Fruit fly (Drosophila melanogaster) whole organism, prepupa: ENCODE data around the gene Cpr65Az.

Experiments used
- Blimp-1 ChIP-seq: fragments of 200-800 bp; sonication (Bioruptor generic); optimal IDR thresholded peaks from 3 replicates; lab custom pipeline; 2017; ENCODE audit warnings: missing biosample characterization, missing genetic modification characterization, mild to moderate bottlenecking, moderate library complexity, missing genetic modification reagents
- CG10631 ChIP-seq: fragments of 200-800 bp; sonication (Bioruptor generic); optimal IDR thresholded peaks from 2 replicates; lab custom pipeline; 2016; ENCODE audit warnings: missing biosample characterization, missing genetic modification characterization
- CG11294 ChIP-seq: fragments of 200-800 bp; sonication (Bioruptor generic); IDR thresholded peaks from 2 replicates; pipeline ENCODE4 v1.3.6; 2022; ENCODE audit warnings: missing biosample characterization, missing genetic modification characterization
- CG11762 ChIP-seq: fragments of 200-800 bp; sonication (Bioruptor generic); optimal IDR thresholded peaks from 3 replicates; lab custom pipeline; 2016; ENCODE audit warnings: missing biosample characterization, missing genetic modification characterization; ENCODE audit not compliant: insufficient read depth
- CG11902 ChIP-seq: fragments of 200-800 bp; sonication (Bioruptor generic); optimal IDR thresholded peaks from 3 replicates; lab custom pipeline; 2016; ENCODE audit warnings: missing biosample characterization, missing genetic modification characterization
- CG15336 ChIP-seq: fragments of 200-800 bp; sonication (Bioruptor generic); IDR thresholded peaks from 2 replicates; pipeline ENCODE4 v1.3.6; 2022; ENCODE audit warnings: missing biosample characterization, missing genetic modification characterization
- CG1621 ChIP-seq: fragments of 200-800 bp; sonication (Bioruptor generic); optimal IDR thresholded peaks from 3 replicates; lab custom pipeline; 2018; ENCODE audit warnings: missing biosample characterization, mild to moderate bottlenecking, missing genetic modification characterization
- CG3032 ChIP-seq: fragments of 200-800 bp; optimal IDR thresholded peaks from 2 replicates; lab custom pipeline; 2019; ENCODE audit warnings: missing biosample characterization, mild to moderate bottlenecking, missing genetic modification characterization, moderate library complexity
- CG32006 ChIP-seq: fragments of 200-800 bp; sonication (Bioruptor generic); optimal IDR thresholded peaks from 3 replicates; lab custom pipeline; 2017; ENCODE audit warnings: missing biosample characterization, mild to moderate bottlenecking, missing genetic modification characterization
- CG34406 ChIP-seq: fragments of 200-800 bp; sonication (Bioruptor generic); optimal IDR thresholded peaks from 3 replicates; lab custom pipeline; 2016; ENCODE audit warnings: missing biosample characterization, missing genetic modification characterization
- CG4318 ChIP-seq: fragments of 200-800 bp; sonication (Bioruptor generic); optimal IDR thresholded peaks from 3 replicates; lab custom pipeline; 2017; ENCODE audit warnings: missing biosample characterization, mild to moderate bottlenecking, missing genetic modification characterization
- CG6163 ChIP-seq: fragments of 200-800 bp; sonication (Bioruptor generic); IDR thresholded peaks from 3 replicates; pipeline ENCODE4 v1.3.6; 2022; ENCODE audit warnings: missing biosample characterization, missing genetic modification characterization
- CG6276 ChIP-seq: fragments of 200-800 bp; sonication (Bioruptor generic); optimal IDR thresholded peaks from 2 replicates; lab custom pipeline; 2017; ENCODE audit warnings: missing biosample characterization, mild to moderate bottlenecking, missing genetic modification characterization
- CG6854 ChIP-seq: fragments of 200-800 bp; sonication (Bioruptor generic); optimal IDR thresholded peaks from 2 replicates; lab custom pipeline; 2017; ENCODE audit warnings: missing biosample characterization, mild to moderate bottlenecking, missing genetic modification characterization
- CG7368 ChIP-seq: fragments of 200-800 bp; sonication (Bioruptor generic); optimal IDR thresholded peaks from 3 replicates; lab custom pipeline; 2016; ENCODE audit warnings: missing biosample characterization, missing genetic modification characterization
- CG8119 ChIP-seq: fragments of 200-800 bp; sonication (Bioruptor generic); IDR thresholded peaks from 3 replicates; pipeline ENCODE4 v1.3.6; 2022; ENCODE audit warnings: missing biosample characterization, missing genetic modification characterization
- CG8632 ChIP-seq: fragments of 200-800 bp; sonication (Bioruptor generic); optimal IDR thresholded peaks from 3 replicates; lab custom pipeline; 2016; ENCODE audit warnings: missing biosample characterization, missing genetic modification characterization
- CG9139 ChIP-seq: fragments of 200-800 bp; sonication (Bioruptor generic); optimal IDR thresholded peaks from 3 replicates; lab custom pipeline; 2017; ENCODE audit warnings: missing biosample characterization, mild to moderate bottlenecking, missing genetic modification characterization
- Eip75B ChIP-seq: fragments of 200-800 bp; sonication (Bioruptor generic); optimal IDR thresholded peaks from 3 replicates; lab custom pipeline; 2016; ENCODE audit warnings: missing biosample characterization, missing genetic modification characterization
- Eip78C ChIP-seq: fragments of 200-800 bp; sonication (Bioruptor generic); peaks from one replicate; lab custom pipeline; 2016; ENCODE audit warnings: missing biosample characterization, missing genetic modification characterization
- Eip93F ChIP-seq: fragments of 200-800 bp; sonication (Bioruptor generic); optimal IDR thresholded peaks from 2 replicates; lab custom pipeline; 2016; ENCODE audit warnings: missing biosample characterization, mild to moderate bottlenecking, missing genetic modification characterization
- Gug ChIP-seq: fragments of 200-800 bp; sonication (Bioruptor generic); IDR thresholded peaks from 2 replicates; pipeline ENCODE4 v1.3.6; 2022; ENCODE audit warnings: missing biosample characterization, missing genetic modification characterization
- Hr38 ChIP-seq: sonication (Bioruptor generic); optimal IDR thresholded peaks from 2 replicates; lab custom pipeline; 2016; ENCODE audit warnings: missing biosample characterization, missing genetic modification characterization
- Hr39 ChIP-seq: fragments of 200-800 bp; sonication (Bioruptor generic); optimal IDR thresholded peaks from 2 replicates; lab custom pipeline; 2016; ENCODE audit warnings: missing biosample characterization, missing genetic modification characterization
- Met ChIP-seq: fragments of 200-800 bp; sonication (Bioruptor generic); optimal IDR thresholded peaks from 3 replicates; lab custom pipeline; 2016; ENCODE audit warnings: missing biosample characterization, missing genetic modification characterization
- OdsH ChIP-seq: fragments of 200-800 bp; sonication (Bioruptor generic); optimal IDR thresholded peaks from 3 replicates; lab custom pipeline; 2016; ENCODE audit warnings: missing biosample characterization, missing genetic modification characterization
- Sox102F ChIP-seq: fragments of 200-800 bp; sonication (Bioruptor generic); optimal IDR thresholded peaks from 2 replicates; lab custom pipeline; 2016; ENCODE audit warnings: missing biosample characterization, mild to moderate bottlenecking, missing genetic modification characterization
- Sox14 ChIP-seq: fragments of 200-800 bp; sonication (Bioruptor generic); optimal IDR thresholded peaks from 3 replicates; lab custom pipeline; 2016; ENCODE audit warnings: missing biosample characterization, missing genetic modification characterization
- Sox15 ChIP-seq: fragments of 200-800 bp; sonication (Bioruptor generic); optimal IDR thresholded peaks from 3 replicates; lab custom pipeline; 2016; ENCODE audit warnings: missing biosample characterization, missing genetic modification characterization
- cyc ChIP-seq: fragments of 200-800 bp; sonication (Bioruptor generic); optimal IDR thresholded peaks from 3 replicates; lab custom pipeline; 2016; ENCODE audit warnings: missing biosample characterization, missing genetic modification characterization
- eg ChIP-seq: fragments of 200-800 bp; sonication (Bioruptor generic); IDR thresholded peaks from 3 replicates; pipeline ENCODE4 v1.3.6; 2022; ENCODE audit warnings: missing biosample characterization, missing genetic modification characterization
- esn ChIP-seq: fragments of 200-800 bp; sonication (Bioruptor generic); optimal IDR thresholded peaks from 2 replicates; lab custom pipeline; 2016; ENCODE audit warnings: missing biosample characterization, mild to moderate bottlenecking, missing genetic modification characterization, moderate library complexity
- net ChIP-seq: fragments of 200-800 bp; sonication (Bioruptor generic); optimal IDR thresholded peaks from 3 replicates; lab custom pipeline; 2016; ENCODE audit warnings: missing biosample characterization, missing genetic modification characterization
- pdm3 ChIP-seq: fragments of 200-800 bp; sonication (Bioruptor generic); optimal IDR thresholded peaks from 3 replicates; lab custom pipeline; 2016; ENCODE audit warnings: missing biosample characterization, missing genetic modification characterization
- ss ChIP-seq, 2 experiments: fragments of 200-800 bp; sonication (Bioruptor generic); optimal IDR thresholded peaks; 2 replicates in 1 of 2; 3 replicates in 1 of 2; lab custom pipeline; 2017 to 2018; ENCODE audit warnings: mild to moderate bottlenecking in 2 of 2, missing biosample characterization in 2 of 2, missing genetic modification characterization in 2 of 2, moderate library complexity in 1 of 2
- svp ChIP-seq: fragments of 200-800 bp; sonication (Bioruptor generic); peaks from one replicate; lab custom pipeline; 2016; ENCODE audit warnings: missing biosample characterization, missing genetic modification characterization
- topi ChIP-seq: fragments of 200-800 bp; sonication (Bioruptor generic); optimal IDR thresholded peaks from 3 replicates; lab custom pipeline; 2016; ENCODE audit warnings: missing biosample characterization, missing genetic modification characterization
- vri ChIP-seq: fragments of 200-800 bp; sonication (Bioruptor generic); optimal IDR thresholded peaks from 3 replicates; lab custom pipeline; 2016; ENCODE audit warnings: missing biosample characterization, mild to moderate bottlenecking, missing genetic modification characterization

The Cpr65Az gene

dm6 chr3L:6154951-6155394 lies 5.6 kb upstream of the Cpr65Az start (continued):
- TF ChIP-seq Blimp-1 (GFP tag; lab: Kevin White, UChicago) (peak; percentile 16), Sox14 (GFP tag; lab: Kevin White, UChicago) (no peak), eg (peak; percentile 84), Eip93F (GFP tag; lab: Kevin White, UChicago) (no peak), CG9139 (GFP tag; lab: Kevin White, UChicago) (peak; percentile 88), CG8119 (GFP tag; lab: Robert Waterston, UW) (peak; percentile 77), CG1621 (tag; lab: Kevin White, UChicago) (peak; percentile 57), CG8632 (peak; percentile 49)
- TF ChIP-seq, all 60 proteins: peak for 27

- TF ChIP-seq Eip78C (GFP tag; lab: Kevin White, UChicago) (peak; percentile 34), CG11762 (GFP tag; lab: Kevin White, UChicago) (no peak), CG6276 (GFP tag; lab: Kevin White, UChicago) (peak; percentile 33), CG15336 (GFP tag; lab: Robert Waterston, UW) (no peak), CG6854 (GFP tag; lab: Kevin White, UChicago) (no peak), CG32006 (GFP tag; lab: Kevin White, UChicago) (peak; percentile 14)
Observed at dm6 chr3L:6157327-6158032, 3.1 kb upstream of the Cpr65Az start, which contains the start of gene CG13297. Gene CG13297, minus strand, starts transcription at chr3L:6157377.

- no peak for TF ChIP-seq esn
Observed at dm6 chr3L:6158530-6158929, 2.1 kb upstream of the Cpr65Az start, which contains the start of gene Cpr65Ay. Gene Cpr65Ay, minus strand, starts transcription at chr3L:6158630.

dm6 chr3L:6159863-6160262 lies 751 bp upstream of the Cpr65Az start:
- TF ChIP-seq svp: peak; percentile 47
- no peak for TF ChIP-seq CG11902
- TF ChIP-seq Hr39: no peak
- TF ChIP-seq, all 60 proteins: peak for 1

dm6 chr3L:6161997-6162396 lies 1.4 kb downstream of the Cpr65Az start:
- TF ChIP-seq Sox14 (GFP tag; lab: Kevin White, UChicago) (no peak), Eip93F (GFP tag; lab: Kevin White, UChicago) (no peak), esn (no peak), OdsH (GFP tag; lab: Kevin White, UChicago) (no peak), Met (GFP tag; lab: Kevin White, UChicago) (no peak), CG6276 (GFP tag; lab: Kevin White, UChicago) (no peak), CG3032 (tag; lab: Kevin White, UChicago) (no peak), Blimp-1 (GFP tag; lab: Kevin White, UChicago) (no peak), ss (GFP tag; optimal IDR thresholded peaks at IDR 0.05; lab: Kevin White, UChicago) (no peak), Hr38 (GFP tag; lab: Kevin White, UChicago) (no peak), CG11902 (no peak)

- TF ChIP-seq cyc (GFP tag; lab: Kevin White, UChicago) (no peak), CG9139 (GFP tag; lab: Kevin White, UChicago) (no peak), esn (no peak), vri (GFP tag; lab: Kevin White, UChicago) (no peak), CG7368 (no peak), CG10631 (GFP tag; lab: Kevin White, UChicago) (no peak), svp (no peak), Eip78C (GFP tag; lab: Kevin White, UChicago) (no peak), Sox15 (GFP tag; lab: Kevin White, UChicago) (no peak), Sox102F (GFP tag; lab: Kevin White, UChicago) (no peak), Eip75B (GFP tag; lab: Kevin White, UChicago) (no peak), pdm3 (GFP tag; lab: Kevin White, UChicago) (no peak), CG34406 (GFP tag; lab: Kevin White, UChicago) (no peak), topi (GFP tag; lab: Kevin White, UChicago) (no peak), CG11294 (GFP tag; lab: Robert Waterston, UW) (no peak), CG6163 (GFP tag; lab: Robert Waterston, UW) (no peak), CG4318 (GFP tag; lab: Kevin White, UChicago) (no peak), Gug (no peak), Hr38 (GFP tag; lab: Kevin White, UChicago) (no peak), net (GFP tag; lab: Kevin White, UChicago) (no peak)
Observed at dm6 chr3L:6162483-6163128, 2.0 kb downstream of the Cpr65Az start, which contains the start of gene Prdm13. Gene Prdm13, plus strand, starts transcription at chr3L:6163127.
